Fruit fly (Drosophila melanogaster): ENCODE results near the gene Raf.

Gene Raf

DNA sequence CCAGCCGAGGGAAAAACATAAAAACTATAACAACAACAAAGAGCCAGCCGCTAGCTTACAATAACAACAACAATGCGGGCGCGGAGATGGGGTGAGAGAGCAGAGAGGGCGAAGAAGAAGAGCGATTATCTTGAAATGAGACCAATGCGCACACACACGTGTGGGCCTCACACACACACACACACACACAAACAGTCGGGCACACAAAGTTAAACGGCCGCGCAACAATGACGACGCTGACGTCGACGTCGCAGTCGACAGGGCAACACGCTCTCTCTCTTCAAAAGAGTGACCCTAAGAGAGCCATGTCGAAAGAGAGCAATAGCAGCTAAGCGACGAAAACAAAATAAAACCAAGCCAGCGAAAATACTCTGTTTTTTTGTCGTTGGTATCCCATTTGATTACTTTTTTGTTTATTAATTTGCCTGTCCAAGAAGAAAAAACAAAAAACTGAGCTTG, 10.6 kb downstream of the Raf start (continued):
- peak; percentile 52; the same call in 1 of the 2 replicates for TF ChIP-seq CG13287 (GFP tag; IDR thresholded peaks at IDR 0.05; ENCODE audit: partially characterized antibody)
- TF ChIP-seq so (GFP tag; IDR thresholded peaks at IDR 0.05) = no peak
- no peak for TF ChIP-seq CG2116 (GFP tag; optimal IDR thresholded peaks at IDR 0.05)
- TF ChIP-seq crol (GFP tag; IDR thresholded peaks at IDR 0.05) = peak; percentile 73

DNA sequence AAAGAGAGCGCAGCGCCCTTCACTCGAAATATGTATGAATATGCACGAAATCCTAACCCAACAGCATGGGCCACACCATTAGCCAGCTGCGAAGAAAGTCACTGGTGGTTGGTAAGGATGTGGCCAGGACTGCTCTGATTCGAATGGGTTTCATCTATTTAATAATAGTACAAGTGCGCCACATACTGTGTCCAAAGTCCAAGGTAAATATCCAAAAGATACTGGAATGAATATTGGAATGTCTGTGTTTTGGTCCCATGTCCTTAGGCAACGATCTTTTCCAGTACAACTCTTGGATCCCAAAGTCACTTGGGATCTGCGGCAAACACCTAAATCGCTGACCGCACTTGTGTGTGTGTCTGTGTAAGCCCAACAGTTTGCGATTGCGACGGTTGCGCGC, 11.0 kb downstream of the Raf start:
- TF ChIP-seq CG16863 (GFP tag; optimal IDR thresholded peaks at IDR 0.05) = peak; percentile 34
- no peak for TF ChIP-seq CrebB (tag; optimal IDR thresholded peaks at IDR 0.05)
- peak; percentile 13 for TF ChIP-seq CG1792 (GFP tag; optimal IDR thresholded peaks at IDR 0.05)
- TF ChIP-seq CG11085 (GFP tag; IDR thresholded peaks at IDR 0.05) = no peak
- TF ChIP-seq Dref (GFP tag; IDR thresholded peaks at IDR 0.05) = no peak
- TF ChIP-seq CG33213 (GFP tag; optimal IDR thresholded peaks at IDR 0.05) = peak; percentile 7
- TF ChIP-seq gcm (GFP tag; optimal IDR thresholded peaks at IDR 0.05) = no peak
- no peak; the same call in 1 of the 2 replicates for TF ChIP-seq CG5953 (GFP tag; IDR thresholded peaks at IDR 0.05)
- peak; percentile 61 for TF ChIP-seq Xrp1 (GFP tag; IDR thresholded peaks at IDR 0.05)
- no peak for TF ChIP-seq YL-1 (GFP tag; optimal IDR thresholded peaks at IDR 0.05)
- peak; percentile 39 for TF ChIP-seq bab2 (GFP tag; optimal IDR thresholded peaks at IDR 0.05)
- peak; percentile 73 for TF ChIP-seq CG6689 (GFP tag; IDR thresholded peaks at IDR 0.05)
- no peak for TF ChIP-seq GATAe (GFP tag; conservative IDR thresholded peaks at IDR 0.05)
- TF ChIP-seq Hr39 (optimal IDR thresholded peaks at IDR 0.05) = no peak
- no peak for TF ChIP-seq CG6791 (GFP tag; IDR thresholded peaks at IDR 0.05; ENCODE audit: partially characterized antibody)
- peak; percentile 18 for TF ChIP-seq corto (GFP tag; optimal IDR thresholded peaks at IDR 0.05)
- peak; percentile 45 for TF ChIP-seq CG3163 (GFP tag; optimal IDR thresholded peaks at IDR 0.05)
- peak; percentile 40 for TF ChIP-seq tap (tag; optimal IDR thresholded peaks at IDR 0.05)
- TF ChIP-seq h (optimal IDR thresholded peaks at IDR 0.05) = no peak
- TF ChIP-seq hth (optimal IDR thresholded peaks at IDR 0.05) = no peak
- no peak for TF ChIP-seq CG1024 (GFP tag; IDR thresholded peaks at IDR 0.05)
- TF ChIP-seq CG32767 (GFP tag; IDR thresholded peaks at IDR 0.05) = peak; percentile 68
- TF ChIP-seq CG10431 (GFP tag; optimal IDR thresholded peaks at IDR 0.05) = no peak
- peak; percentile 5 for TF ChIP-seq Side (GFP tag; optimal IDR thresholded peaks at IDR 0.05)
- TF ChIP-seq CG17361 (GFP tag; IDR thresholded peaks at IDR 0.05) = peak; percentile 67
- TF ChIP-seq sob (GFP tag; IDR thresholded peaks at IDR 0.05) = 0 out of 2 replicates have a peak, but pooled peaks have one; percentile 25
- peak; percentile 10 for TF ChIP-seq CG2875 (GFP tag; optimal IDR thresholded peaks at IDR 0.05)
- no peak for TF ChIP-seq Nf-YC (tag; optimal IDR thresholded peaks at IDR 0.05)
- no peak for TF ChIP-seq eve (GFP tag; optimal IDR thresholded peaks at IDR 0.05)
- TF ChIP-seq Neu2 (GFP tag; optimal IDR thresholded peaks at IDR 0.05; ENCODE audit: borderline replicate concordance) = no peak
- no peak for TF ChIP-seq sd (tag; optimal IDR thresholded peaks at IDR 0.05)
- peak; percentile 64; the same call in 1 of the 3 replicates for TF ChIP-seq jigr1 (GFP tag; IDR thresholded peaks at IDR 0.05)
- peak; percentile 61 for TF ChIP-seq Dek (tag; optimal IDR thresholded peaks at IDR 0.05)
- peak; percentile 47 to 73 for TF ChIP-seq dpn (GFP tag; optimal IDR thresholded peaks at IDR 0.05)
- no peak for TF ChIP-seq CG11560 (tag; IDR thresholded peaks at IDR 0.05)
- TF ChIP-seq CG16779 (GFP tag; IDR thresholded peaks at IDR 0.05) = no peak
- no peak for TF ChIP-seq luna (GFP tag; optimal IDR thresholded peaks at IDR 0.05)
- peak; percentile 70; the same call in 2 of the 3 replicates for TF ChIP-seq CG34422 (GFP tag; IDR thresholded peaks at IDR 0.05)
- no peak for TF ChIP-seq CG4707 (GFP tag; optimal IDR thresholded peaks at IDR 0.05)
- TF ChIP-seq tio (GFP tag; optimal IDR thresholded peaks at IDR 0.05) = no peak
- 0 out of 2 replicates have a peak, but pooled peaks have one; percentile 10 for TF ChIP-seq Gsc (GFP tag; IDR thresholded peaks at IDR 0.05)
- TF ChIP-seq CG17359 (tag; optimal IDR thresholded peaks at IDR 0.05) = peak; percentile 70
- no peak for TF ChIP-seq D (optimal IDR thresholded peaks at IDR 0.05)
- peak; percentile 37 for TF ChIP-seq D (GFP tag; optimal IDR thresholded peaks at IDR 0.05)
- TF ChIP-seq stc (GFP tag; IDR thresholded peaks at IDR 0.05) = peak; percentile 84
- no peak for TF ChIP-seq grn (GFP tag; optimal IDR thresholded peaks at IDR 0.05)
- peak; percentile 37 for TF ChIP-seq lbe (GFP tag; optimal IDR thresholded peaks at IDR 0.05)
